Fruit fly (Drosophila melanogaster): Measurements from ENCODE around the gene CG14223.

The CG14223 gene

DNA sequence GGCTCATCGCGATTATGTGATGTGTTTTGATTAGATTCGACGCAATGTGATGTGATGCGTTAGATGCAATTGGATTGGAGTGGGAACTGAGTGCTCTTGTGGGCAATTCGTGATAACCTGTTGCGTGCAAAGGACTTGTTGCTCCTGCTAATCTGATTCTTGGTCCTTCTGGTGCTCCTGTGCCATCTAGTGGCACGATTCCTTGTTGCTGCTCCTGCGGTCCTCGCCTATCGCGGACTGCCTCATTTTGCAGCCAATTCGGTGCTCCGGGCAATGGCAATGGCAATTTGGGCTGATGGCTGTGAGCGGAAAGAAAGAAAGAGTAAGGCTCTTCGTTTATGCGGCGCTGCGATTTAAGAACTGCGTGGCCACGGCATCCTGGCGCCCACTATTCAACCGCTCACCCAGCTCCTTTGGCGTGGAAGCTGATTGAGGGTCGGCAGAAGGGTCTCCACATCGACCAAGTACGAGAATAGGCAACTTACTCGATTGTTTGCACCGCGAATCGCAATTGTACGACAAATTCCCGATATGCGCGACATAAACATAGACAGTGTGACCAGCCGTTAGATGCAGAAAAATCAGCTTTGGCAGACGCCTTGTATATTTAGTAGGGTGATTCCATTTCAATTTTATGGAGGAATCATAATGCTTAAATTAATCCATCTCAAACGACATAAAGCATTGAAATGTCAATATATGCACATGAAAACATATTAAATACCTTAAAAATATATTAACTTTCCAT, 29.4 kb upstream of the CG14223 start, which contains the start of gene Mer (continued):
- TF ChIP-seq CG42726 (GFP tag; IDR thresholded peaks at IDR 0.05; ENCODE audit: partially characterized antibody) (no peak), row (GFP tag; IDR thresholded peaks at IDR 0.05) (peak; percentile 96), maf-S (GFP tag; optimal IDR thresholded peaks at IDR 0.05) (peak; percentile 81), pros (GFP tag; optimal IDR thresholded peaks at IDR 0.05) (no peak), Kr (GFP tag; optimal IDR thresholded peaks at IDR 0.05) (no peak), Eip74EF (GFP tag; optimal IDR thresholded peaks at IDR 0.05) (no peak), tna (GFP tag; IDR thresholded peaks at IDR 0.05; ENCODE audit: partially characterized antibody) (peak; percentile 38; the same call in 1 of the 2 replicates), CG13123 (GFP tag; optimal IDR thresholded peaks at IDR 0.05) (peak; percentile 40), CG15601 (tag; optimal IDR thresholded peaks at IDR 0.05) (peak; percentile 63), Meics (GFP tag; optimal IDR thresholded peaks at IDR 0.05) (peak; percentile 90), CG14710 (tag; optimal IDR thresholded peaks at IDR 0.05) (peak; percentile 62), CG17385 (GFP tag; optimal IDR thresholded peaks at IDR 0.05) (peak; percentile 77), CG9437 (GFP tag; optimal IDR thresholded peaks at IDR 0.05) (peak; percentile 57), CG15073 (GFP tag; optimal IDR thresholded peaks at IDR 0.05) (no peak), slou (GFP tag; optimal IDR thresholded peaks at IDR 0.05) (peak; percentile 59), HHEX (GFP tag; optimal IDR thresholded peaks at IDR 0.05) (peak; percentile 83), stwl (tag; optimal IDR thresholded peaks at IDR 0.05) (peak; percentile 59), CG32767 (GFP tag; IDR thresholded peaks at IDR 0.05) (peak; percentile 90), tx (GFP tag; optimal IDR thresholded peaks at IDR 0.05) (peak; percentile 73), Rfx (GFP tag; IDR thresholded peaks at IDR 0.05) (peak; percentile 92), CG4282 (GFP tag; optimal IDR thresholded peaks at IDR 0.05) (peak; percentile 73), cwo (GFP tag; optimal IDR thresholded peaks at IDR 0.05) (peak; percentile 77), CG8765 (GFP tag; IDR thresholded peaks at IDR 0.05) (peak; percentile 33; the same call in 1 of the 2 replicates), fd102C (GFP tag; optimal IDR thresholded peaks at IDR 0.05) (peak; percentile 10), so (GFP tag; IDR thresholded peaks at IDR 0.05) (peak; percentile 84; the same call in 1 of the 3 replicates), CG7839 (tag; optimal IDR thresholded peaks at IDR 0.05) (peak; percentile 85), CG4730 (GFP tag; IDR thresholded peaks at IDR 0.05) (peak; percentile 67), Scr (GFP tag; IDR thresholded peaks at IDR 0.05; ENCODE audit: partially characterized antibody) (no peak), CG33557 (GFP tag; optimal IDR thresholded peaks at IDR 0.05) (peak; percentile 73), CG5180 (GFP tag; optimal IDR thresholded peaks at IDR 0.05) (peak; percentile 63), CG8089 (GFP tag; optimal IDR thresholded peaks at IDR 0.05) (peak; percentile 71), h (optimal IDR thresholded peaks at IDR 0.05) (no peak), D19B (GFP tag; optimal IDR thresholded peaks at IDR 0.05) (peak; percentile 77), ranshi (GFP tag; IDR thresholded peaks at IDR 0.05) (peak; percentile 86), CG17612 (GFP tag; IDR thresholded peaks at IDR 0.05) (no peak), zfh2 (GFP tag; optimal IDR thresholded peaks at IDR 0.05) (peak; percentile 84), CG2202 (tag; optimal IDR thresholded peaks at IDR 0.05) (peak; percentile 60), Hmx (GFP tag; optimal IDR thresholded peaks at IDR 0.05) (peak; percentile 49), CG17186 (GFP tag; optimal IDR thresholded peaks at IDR 0.05) (peak; percentile 46), CG13894 (tag; optimal IDR thresholded peaks at IDR 0.05) (peak; percentile 84), trh (GFP tag; optimal IDR thresholded peaks at IDR 0.05) (peak; percentile 37), CG5245 (GFP tag; optimal IDR thresholded peaks at IDR 0.05) (peak; percentile 54), D19A (tag; optimal IDR thresholded peaks at IDR 0.05) (peak; percentile 76), CG10321 (GFP tag; IDR thresholded peaks at IDR 0.05) (peak; percentile 30; the same call in 1 of the 2 replicates), knrl (GFP tag; IDR thresholded peaks at IDR 0.05; ENCODE audit: partially characterized antibody) (no peak), Dip2 (GFP tag; IDR thresholded peaks at IDR 0.05) (no peak; the same call in 1 of the 2 replicates), lmd (GFP tag; IDR thresholded peaks at IDR 0.05) (peak; percentile 85), ac (GFP tag; optimal IDR thresholded peaks at IDR 0.05) (peak; percentile 60), zen2 (GFP tag; IDR thresholded peaks at IDR 0.05; ENCODE audit: partially characterized antibody) (no peak)

Data from whole organism, embryonic.